Fruit fly (Drosophila melanogaster) whole organism, embryonic: ENCODE data around the gene CG10132.

Experiments used
- Abd-B ChIP-seq: fragments of 200-800 bp; sonication (Bioruptor generic); optimal IDR thresholded peaks from 2 replicates; lab custom pipeline; 2018; ENCODE audit warnings: missing biosample characterization, mild to moderate bottlenecking, missing genetic modification characterization, moderate library complexity
- Ada2b ChIP-seq: fragments of 200-800 bp; sonication (Bioruptor generic); IDR thresholded peaks from 2 replicates; pipeline ENCODE4 v1.3.6; 2022; ENCODE audit warnings: missing biosample characterization, missing genetic modification characterization
- Blimp-1 ChIP-seq: fragments of 200-800 bp; sonication (Bioruptor generic); optimal IDR thresholded peaks from 3 replicates; lab custom pipeline; 2018; ENCODE audit warnings: missing biosample characterization, missing genetic modification characterization, mild to moderate bottlenecking, moderate library complexity, missing genetic modification reagents
- CG10267 ChIP-seq: fragments of 200-800 bp; sonication (Bioruptor generic); optimal IDR thresholded peaks from 2 replicates; lab custom pipeline; 2018; ENCODE audit warnings: missing biosample characterization, mild to moderate bottlenecking, missing genetic modification characterization, moderate library complexity
- CG10321 ChIP-seq: fragments of 200-800 bp; sonication (Bioruptor generic); IDR thresholded peaks from 2 replicates; pipeline ENCODE4 v1.3.6; 2022; ENCODE audit warnings: missing biosample characterization, missing genetic modification characterization
- CG10366 ChIP-seq: fragments of 200-800 bp; sonication (Bioruptor generic); IDR thresholded peaks from 2 replicates; pipeline ENCODE4 v1.3.6; 2022; ENCODE audit warnings: missing biosample characterization, missing genetic modification characterization
- CG11398 ChIP-seq: fragments of 200-800 bp; sonication (Bioruptor generic); optimal IDR thresholded peaks from 2 replicates; lab custom pipeline; 2016; ENCODE audit warnings: missing biosample characterization, missing genetic modification characterization
- CG11695 ChIP-seq: fragments of 200-800 bp; sonication (Bioruptor generic); IDR thresholded peaks from 3 replicates; pipeline ENCODE4 v1.3.6; 2022; ENCODE audit warnings: missing biosample characterization, missing genetic modification characterization
- CG12071 ChIP-seq: fragments of 200-800 bp; sonication (Bioruptor generic); optimal IDR thresholded peaks from 3 replicates; lab custom pipeline; 2018; ENCODE audit warnings: missing biosample characterization, mild to moderate bottlenecking, missing genetic modification characterization
- CG14710 ChIP-seq: fragments of 200-800 bp; sonication (Bioruptor generic); optimal IDR thresholded peaks from 3 replicates; lab custom pipeline; 2019; ENCODE audit warnings: missing biosample characterization, mild to moderate bottlenecking, missing genetic modification characterization, moderate library complexity
- CG15011 ChIP-seq: fragments of 200-800 bp; sonication (Bioruptor generic); optimal IDR thresholded peaks from 3 replicates; lab custom pipeline; 2018; ENCODE audit warnings: missing biosample characterization, mild to moderate bottlenecking, missing genetic modification characterization
- CG15479 ChIP-seq: fragments of 200-800 bp; sonication (Bioruptor generic); optimal IDR thresholded peaks from 3 replicates; lab custom pipeline; 2019; ENCODE audit warnings: missing biosample characterization, mild to moderate bottlenecking, missing genetic modification characterization, moderate library complexity
- CG15601 ChIP-seq: fragments of 200-800 bp; sonication (Bioruptor generic); optimal IDR thresholded peaks from 3 replicates; lab custom pipeline; 2019; ENCODE audit warnings: missing biosample characterization, mild to moderate bottlenecking, missing genetic modification characterization, moderate library complexity
- CG1602 ChIP-seq: fragments of 200-800 bp; sonication (Bioruptor generic); optimal IDR thresholded peaks from 3 replicates; lab custom pipeline; 2016; ENCODE audit warnings: missing biosample characterization, missing genetic modification characterization
- CG17328 ChIP-seq: fragments of 200-800 bp; sonication (Bioruptor generic); IDR thresholded peaks from 2 replicates; pipeline ENCODE4 v1.3.6; 2022; ENCODE audit warnings: missing biosample characterization, missing genetic modification characterization
- CG2678 ChIP-seq: fragments of 200-800 bp; sonication (Bioruptor generic); optimal IDR thresholded peaks from 3 replicates; lab custom pipeline; 2019; ENCODE audit warnings: missing biosample characterization, mild to moderate bottlenecking, missing genetic modification characterization, moderate library complexity
- CG3065 ChIP-seq: fragments of 200-800 bp; sonication (Bioruptor generic); optimal IDR thresholded peaks from 2 replicates; lab custom pipeline; 2016; ENCODE audit warnings: missing biosample characterization, missing genetic modification characterization
- CG33213 ChIP-seq: fragments of 200-800 bp; sonication (Bioruptor generic); optimal IDR thresholded peaks from 3 replicates; lab custom pipeline; 2016; ENCODE audit warnings: missing biosample characterization, missing genetic modification characterization
- CG5953 ChIP-seq: fragments of 200-800 bp; sonication (Bioruptor generic); IDR thresholded peaks from 2 replicates; pipeline ENCODE4 v1.3.6; 2022; ENCODE audit warnings: missing biosample characterization, missing genetic modification characterization
- CG6254 ChIP-seq: fragments of 200-800 bp; sonication (Bioruptor generic); optimal IDR thresholded peaks from 3 replicates; lab custom pipeline; 2017; ENCODE audit warnings: mild to moderate bottlenecking, missing biosample characterization, missing genetic modification reagents, missing genetic modification characterization
- CG6689 ChIP-seq: fragments of 200-800 bp; sonication (Bioruptor generic); IDR thresholded peaks from 2 replicates; pipeline ENCODE4 v1.3.6; 2022; ENCODE audit warnings: missing biosample characterization, missing genetic modification characterization
- CG8290 ChIP-seq, 3 experiments: fragments of 200-800 bp; sonication (Bioruptor generic); optimal IDR thresholded peaks; 2 replicates each; lab custom pipeline; 2016 to 2019; ENCODE audit warnings: missing biosample characterization in 3 of 3, missing genetic modification characterization in 3 of 3, mild to moderate bottlenecking in 2 of 3, moderate library complexity in 1 of 3
- CG8924 ChIP-seq: fragments of 200-800 bp; optimal IDR thresholded peaks from 3 replicates; lab custom pipeline; 2019; ENCODE audit warnings: missing biosample characterization, mild to moderate bottlenecking, missing genetic modification characterization, moderate library complexity
- CG9215 ChIP-seq: fragments of 200-800 bp; sonication (Bioruptor generic); IDR thresholded peaks from 2 replicates; pipeline ENCODE4 v1.3.6; 2022; ENCODE audit warnings: missing biosample characterization, missing genetic modification characterization
- CoRest ChIP-seq: fragments of 200-800 bp; sonication (Bioruptor generic); optimal IDR thresholded peaks from 3 replicates; lab custom pipeline; 2018; ENCODE audit warnings: missing biosample characterization, mild to moderate bottlenecking, missing genetic modification characterization, moderate library complexity
- Doc2 ChIP-seq: fragments of 200-800 bp; sonication (Bioruptor generic); IDR thresholded peaks from 2 replicates; pipeline ENCODE4 v1.3.6; 2022; ENCODE audit warnings: missing biosample characterization, missing genetic modification characterization
- Eip74EF ChIP-seq, 2 experiments: fragments of 200-800 bp in 1 of 2; fragments of >200 bp in 1 of 2; sonication (Bioruptor generic) in 1 of 2; optimal IDR thresholded peaks; 2 replicates each; lab custom pipeline; 2017 to 2019; ENCODE audit warnings: missing biosample characterization in 2 of 2, missing genetic modification characterization in 2 of 2, mild to moderate bottlenecking in 1 of 2, moderate library complexity in 1 of 2
- Fer3 ChIP-seq: fragments of 200-800 bp; sonication (Bioruptor generic); optimal IDR thresholded peaks from 2 replicates; lab custom pipeline; 2018; ENCODE audit warnings: missing biosample characterization, mild to moderate bottlenecking, missing genetic modification characterization, moderate library complexity
- Gsc ChIP-seq: fragments of 200-800 bp; sonication (Bioruptor generic); IDR thresholded peaks from 2 replicates; pipeline ENCODE4 v1.3.6; 2022; ENCODE audit warnings: missing biosample characterization, missing genetic modification characterization
- Hr39 ChIP-seq: fragments of >200 bp; optimal IDR thresholded peaks from 2 replicates; lab custom pipeline; 2017
- Sin3A ChIP-seq: fragments of >200 bp; optimal IDR thresholded peaks from 2 replicates; lab custom pipeline; 2018
- Stat92E ChIP-seq, 3 experiments: fragments of >200 bp in 2 of 3; fragments of 200-800 bp in 1 of 3; sonication (Bioruptor generic) in 1 of 3; optimal IDR thresholded peaks; 2 replicates each; lab custom pipeline; 2017 to 2019; ENCODE audit warnings: missing biosample characterization in 3 of 3, missing genetic modification characterization in 3 of 3, mild to moderate bottlenecking in 1 of 3, moderate library complexity in 1 of 3
- YL-1 ChIP-seq: fragments of 200-800 bp; sonication (Bioruptor generic); optimal IDR thresholded peaks from 3 replicates; lab custom pipeline; 2017; ENCODE audit warnings: missing biosample characterization, mild to moderate bottlenecking, missing genetic modification characterization
- amos ChIP-seq: fragments of 200-800 bp; sonication (Bioruptor generic); IDR thresholded peaks from 2 replicates; pipeline ENCODE4 v1.3.6; 2022; ENCODE audit warnings: missing biosample characterization, missing genetic modification characterization; ENCODE audit not compliant: partially characterized antibody
- ara ChIP-seq: fragments of 200-800 bp; sonication (Bioruptor generic); IDR thresholded peaks from 2 replicates; pipeline ENCODE4 v1.3.6; 2022; ENCODE audit warnings: missing biosample characterization, missing genetic modification characterization
- cad ChIP-seq: fragments of >200 bp; optimal IDR thresholded peaks from 2 replicates; lab custom pipeline; 2017; ENCODE audit warnings: missing biosample characterization, missing genetic modification characterization
- dmrt11E ChIP-seq: fragments of 200-800 bp; sonication (Bioruptor generic); optimal IDR thresholded peaks from 3 replicates; lab custom pipeline; 2018; ENCODE audit warnings: missing biosample characterization, mild to moderate bottlenecking, missing genetic modification characterization, moderate library complexity
- dpn ChIP-seq, 2 experiments: fragments of 200-800 bp; sonication (Bioruptor generic); optimal IDR thresholded peaks; 3 replicates each; lab custom pipeline; 2016; ENCODE audit warnings: missing biosample characterization in 2 of 2, missing genetic modification characterization in 2 of 2
- emc ChIP-seq: fragments of 200-800 bp; sonication (Bioruptor generic); optimal IDR thresholded peaks from 2 replicates; lab custom pipeline; 2016; ENCODE audit warnings: missing biosample characterization, missing genetic modification characterization
- en ChIP-seq: fragments of 200-800 bp; sonication (Bioruptor generic); optimal IDR thresholded peaks from 2 replicates; lab custom pipeline; 2016; ENCODE audit warnings: missing biosample characterization, missing genetic modification characterization
- gce ChIP-seq: fragments of 200-800 bp; sonication (Bioruptor generic); IDR thresholded peaks from 3 replicates; pipeline ENCODE4 v1.3.6; 2022; ENCODE audit warnings: missing biosample characterization, missing genetic modification characterization
- grau ChIP-seq: fragments of 200-800 bp; optimal IDR thresholded peaks from 3 replicates; lab custom pipeline; 2019; ENCODE audit warnings: missing biosample characterization, mild to moderate bottlenecking, missing genetic modification characterization, moderate library complexity
- gsb ChIP-seq: fragments of 200-800 bp; sonication (Bioruptor generic); IDR thresholded peaks from 2 replicates; pipeline ENCODE4 v1.3.6; 2022; ENCODE audit warnings: missing biosample characterization, missing genetic modification characterization
- lab ChIP-seq: fragments of 200-800 bp; sonication (Bioruptor generic); optimal IDR thresholded peaks from 3 replicates; lab custom pipeline; 2017; ENCODE audit warnings: missing biosample characterization, missing genetic modification characterization, mild to moderate bottlenecking, moderate library complexity, missing genetic modification reagents
- nom ChIP-seq: fragments of 200-800 bp; sonication (Bioruptor generic); optimal IDR thresholded peaks from 2 replicates; lab custom pipeline; 2017; ENCODE audit warnings: missing biosample characterization, missing genetic modification characterization, mild to moderate bottlenecking, moderate library complexity, missing genetic modification reagents
- oc ChIP-seq: fragments of 200-800 bp; sonication (Bioruptor generic); optimal IDR thresholded peaks from 2 replicates; lab custom pipeline; 2018; ENCODE audit warnings: missing biosample characterization, mild to moderate bottlenecking, missing genetic modification characterization, moderate library complexity
- pita ChIP-seq: fragments of 200-800 bp; sonication (Bioruptor generic); optimal IDR thresholded peaks from 2 replicates; lab custom pipeline; 2017; ENCODE audit warnings: missing biosample characterization, mild to moderate bottlenecking, missing genetic modification characterization
- repo ChIP-seq: fragments of 200-800 bp; sonication (Bioruptor generic); optimal IDR thresholded peaks from 2 replicates; lab custom pipeline; 2016; ENCODE audit warnings: missing biosample characterization, missing genetic modification characterization
- sim ChIP-seq: fragments of 200-800 bp; sonication (Bioruptor generic); IDR thresholded peaks from 2 replicates; pipeline ENCODE4 v1.3.6; 2022; ENCODE audit warnings: missing biosample characterization, missing genetic modification characterization
- stwl ChIP-seq: fragments of 200-800 bp; sonication (Bioruptor generic); optimal IDR thresholded peaks from 3 replicates; lab custom pipeline; 2018; ENCODE audit warnings: missing biosample characterization, mild to moderate bottlenecking, missing genetic modification characterization, moderate library complexity
- ttk ChIP-seq: fragments of 200-800 bp; sonication (Bioruptor generic); IDR thresholded peaks from 2 replicates; pipeline ENCODE4 v2.1.2; 2022; ENCODE audit warnings: missing biosample characterization, missing genetic modification characterization
- yki ChIP-seq: fragments of >200 bp; optimal IDR thresholded peaks from 3 replicates; lab custom pipeline; 2018

The CG10132 gene

DNA sequence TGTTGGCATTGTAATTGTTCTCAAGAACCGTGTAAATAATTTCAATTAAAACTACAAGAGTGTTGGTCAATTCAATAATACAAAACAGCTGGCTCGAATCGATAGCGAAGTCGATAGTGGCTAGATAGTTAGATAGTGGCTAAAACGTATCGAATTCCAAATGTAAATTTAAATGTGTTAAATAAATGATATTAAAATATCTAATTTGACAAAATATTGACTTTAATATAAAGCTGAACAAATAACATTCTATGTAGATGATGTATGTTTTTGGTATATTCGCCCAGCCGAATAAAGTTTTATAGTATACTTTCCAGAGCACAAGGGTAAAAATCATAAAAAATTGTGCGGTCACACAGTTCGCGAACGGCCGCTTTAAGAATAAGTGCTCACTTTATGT lies 7.7 kb downstream of the CG10132 start, which contains the start of the genes Dpm1 and CG10137 (continued):
- no peak for TF ChIP-seq CG15011
- TF ChIP-seq Hr39 (lab: Kevin White, UChicago), result no peak
- TF ChIP-seq emc (GFP tag; lab: Kevin White, UChicago), result no peak
- no peak for TF ChIP-seq CG5953 (GFP tag; lab: Robert Waterston, UW)
- no peak for TF ChIP-seq oc (tag; lab: Kevin White, UChicago)
- TF ChIP-seq pita (GFP tag; lab: Kevin White, UChicago), result no peak
- no peak for TF ChIP-seq CG10321 (GFP tag; lab: Robert Waterston, UW)
- TF ChIP-seq Ada2b (GFP tag; lab: Robert Waterston, UW), result no peak
- TF ChIP-seq nom (GFP tag; lab: Kevin White, UChicago), result no peak
- no peak for TF ChIP-seq CG11695
- TF ChIP-seq stwl (tag; lab: Kevin White, UChicago), result peak; percentile 93
- TF ChIP-seq Sin3A (lab: Kevin White, UChicago), result peak; percentile 40
- TF ChIP-seq dmrt11E (tag; lab: Kevin White, UChicago), result no peak
- no peak for TF ChIP-seq CG10366 (GFP tag; lab: Robert Waterston, UW)
- no peak for TF ChIP-seq dpn (GFP tag; optimal IDR thresholded peaks at IDR 0.05; lab: Kevin White, UChicago)
- TF ChIP-seq ara (GFP tag; lab: Robert Waterston, UW), result no peak
- no peak for TF ChIP-seq repo (GFP tag; lab: Kevin White, UChicago)
- TF ChIP-seq CG2678, result no peak
- no peak for TF ChIP-seq Gsc (GFP tag; lab: Robert Waterston, UW)
- peak; percentile 70 for TF ChIP-seq amos (GFP tag; lab: Robert Waterston, UW)
- TF ChIP-seq CG11398, result no peak
- TF ChIP-seq grau (tag; lab: Kevin White, UChicago), result peak; percentile 3
- TF ChIP-seq gsb (GFP tag; lab: Robert Waterston, UW), result no peak
- no peak for TF ChIP-seq sim (GFP tag; lab: Robert Waterston, UW)
- peak; percentile 44 for TF ChIP-seq CoRest (tag; lab: Kevin White, UChicago)
- no peak for TF ChIP-seq CG6254 (GFP tag; lab: Kevin White, UChicago)
- no peak for TF ChIP-seq CG3065 (GFP tag; lab: Kevin White, UChicago)
- TF ChIP-seq Abd-B (GFP tag; lab: Kevin White, UChicago), result no peak
- no peak for TF ChIP-seq CG15479 (GFP tag; lab: Kevin White, UChicago)
- no peak for TF ChIP-seq CG6689 (GFP tag; lab: Robert Waterston, UW)
- TF ChIP-seq gce (GFP tag; lab: Robert Waterston, UW), result no peak
- TF ChIP-seq Stat92E (GFP tag; optimal IDR thresholded peaks at IDR 0.05; lab: Kevin White, UChicago), result no peak
- TF ChIP-seq CG1602 (GFP tag; lab: Kevin White, UChicago), result no peak
- no peak for TF ChIP-seq Fer3 (tag; lab: Kevin White, UChicago)
- no peak for TF ChIP-seq lab (GFP tag; lab: Kevin White, UChicago)
- TF ChIP-seq CG9215 (GFP tag; lab: Robert Waterston, UW), result no peak
- TF ChIP-seq CG12071 (GFP tag; lab: Kevin White, UChicago), result no peak
- TF ChIP-seq CG33213 (GFP tag; lab: Kevin White, UChicago), result no peak
- TF ChIP-seq CG10267 (tag; lab: Kevin White, UChicago), result peak; percentile 96
- TF ChIP-seq Blimp-1 (GFP tag; lab: Kevin White, UChicago), result no peak
- no peak for TF ChIP-seq Doc2 (GFP tag; lab: Robert Waterston, UW)
- no peak for TF ChIP-seq CG17328 (GFP tag; lab: Robert Waterston, UW)
- TF ChIP-seq Eip74EF (GFP tag; optimal IDR thresholded peaks at IDR 0.05; lab: Kevin White, UChicago), result no peak
- TF ChIP-seq en (GFP tag; lab: Kevin White, UChicago), result no peak
- TF ChIP-seq yki (lab: Kevin White, UChicago), result no peak
- TF ChIP-seq ttk, result no peak
- TF ChIP-seq YL-1 (GFP tag; lab: Kevin White, UChicago), result peak; percentile 35
- TF ChIP-seq cad (GFP tag; lab: Kevin White, UChicago), result no peak
- peak; percentile 49 for TF ChIP-seq CG14710 (tag; lab: Kevin White, UChicago)
- peak; percentile 20 for TF ChIP-seq CG8924 (tag; lab: Kevin White, UChicago)
- no peak for TF ChIP-seq CG8290 (GFP tag; optimal IDR thresholded peaks at IDR 0.05; lab: Kevin White, UChicago)
- peak in 1 of 2 experiments; percentile 4 for TF ChIP-seq CG8290 (tag; optimal IDR thresholded peaks at IDR 0.05; lab: Kevin White, UChicago)
- TF ChIP-seq CG15601, result peak; percentile 15
